Worm (Caenorhabditis elegans): ENCODE results near the gene F23H12.3.
"Not testable (repeated sequence)": the region's sequence is repeated elsewhere in the genome, so short reads cannot be mapped to it uniquely, and the experiment has no call there.

The F23H12.3 gene

DNA sequence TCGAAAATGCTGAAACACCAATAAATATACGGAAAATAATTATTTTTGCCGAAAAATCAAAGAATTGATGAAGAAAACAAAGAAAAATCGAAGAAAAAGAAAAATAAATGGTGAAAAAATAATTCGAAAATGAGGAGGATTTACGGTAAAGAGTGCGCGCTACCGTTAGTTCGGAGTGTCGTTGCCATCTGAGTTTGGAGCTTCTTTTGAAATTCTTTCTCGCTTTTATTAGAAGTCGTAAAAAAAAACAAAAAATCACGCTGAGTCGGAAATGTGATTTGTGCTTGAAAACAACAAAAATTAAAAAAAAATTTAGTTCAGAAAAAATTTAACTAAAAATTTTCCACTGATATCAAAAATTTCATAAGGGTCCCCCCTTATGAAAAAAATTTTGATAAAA lies 29.3 kb downstream of the F23H12.3 start, which contains the start of gene F23H12.10:
Gene F23H12.10 (minus strand): TSS at position 12 of the 400 bp plus-strand sequence.
- TF ChIP-seq fos-1, lin-39, ztf-11 (tag; optimal IDR thresholded peaks at IDR 0.05): not testable (repeated sequence)

DNA sequence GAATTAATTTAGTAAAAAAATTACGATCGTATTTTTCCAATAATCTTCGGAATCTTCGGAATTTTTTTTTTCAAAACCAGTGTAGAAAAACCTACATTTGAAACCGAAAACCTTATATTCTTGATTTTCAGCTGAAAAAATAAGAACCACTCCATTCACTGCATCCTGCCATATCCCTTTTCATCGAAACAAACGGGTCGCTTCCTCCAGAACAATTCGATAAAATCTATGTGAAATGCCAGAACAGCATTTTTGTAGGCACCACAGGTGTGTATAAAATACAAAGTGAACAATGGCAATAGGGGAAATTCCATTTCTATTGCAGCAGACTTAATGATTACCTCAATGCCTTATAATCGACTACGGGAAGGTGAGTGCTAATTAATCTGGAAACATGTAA lies 32.3 kb downstream of the F23H12.3 start, which contains the start of gene K01D12.1:
Gene K01D12.1 (plus strand): TSS at position 301 of the 400 bp plus-strand sequence.
- TF ChIP-seq nfya-1 (tag; optimal IDR thresholded peaks at IDR 0.05; ENCODE audit: insufficient read depth) (no peak), fkh-10 (GFP tag; optimal IDR thresholded peaks at IDR 0.05) (no peak), egl-27 (tag; optimal IDR thresholded peaks at IDR 0.05) (no peak)

DNA sequence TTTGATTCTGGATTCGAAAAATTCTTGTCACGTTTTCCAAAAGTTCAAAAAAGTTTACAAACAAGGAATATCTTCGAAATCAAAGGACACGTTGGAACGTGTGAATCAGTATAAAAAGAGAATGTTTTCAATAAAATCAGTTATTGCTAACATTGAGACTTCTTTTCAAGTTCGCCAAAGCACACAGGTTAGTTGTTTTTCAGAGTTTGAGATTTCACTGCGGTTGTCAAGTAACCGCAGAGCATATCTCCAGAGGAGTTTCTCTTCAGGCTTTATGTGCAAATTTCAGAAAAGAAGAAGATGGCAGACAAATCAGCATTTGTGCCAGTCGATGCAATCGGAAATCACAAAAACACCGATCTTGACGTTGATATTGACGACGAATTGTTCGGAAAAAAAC lies 41.2 kb downstream of the F23H12.3 start, which contains the start of gene K01D12.15:
Gene K01D12.15 (plus strand): TSS at position 301 of the 400 bp plus-strand sequence.
- TF ChIP-seq daf-12 (tag; optimal IDR thresholded peaks at IDR 0.05): no peak
- TF ChIP-seq fkh-2 (tag; optimal IDR thresholded peaks at IDR 0.05): no peak
- no peak for TF ChIP-seq pha-4 (tag; optimal IDR thresholded peaks at IDR 0.05)

DNA sequence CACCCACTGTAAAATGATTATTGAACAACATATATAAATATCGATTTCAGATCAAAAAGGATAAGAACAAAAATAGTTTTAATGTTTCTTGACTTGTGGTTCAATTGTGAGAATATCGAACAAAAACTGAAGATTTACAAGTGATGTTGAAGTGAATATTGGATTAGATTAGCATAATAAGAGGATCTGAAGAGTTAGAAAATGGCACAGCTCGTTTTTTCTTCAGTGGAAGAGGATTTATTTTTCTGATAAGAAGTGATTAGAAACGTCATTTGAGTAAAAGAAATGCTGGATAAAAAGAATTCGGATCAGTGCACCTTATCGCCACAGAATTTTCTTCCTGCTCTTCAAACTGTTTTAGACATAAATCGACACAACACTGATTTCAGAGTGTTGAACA lies 50.8 kb downstream of the F23H12.3 start, which contains the start of gene twk-14:
Gene twk-14 (minus strand): TSS at position 8 of the 400 bp plus-strand sequence.
- TF ChIP-seq unc-39 (tag; optimal IDR thresholded peaks at IDR 0.05) (no peak), nhr-67 (tag; optimal IDR thresholded peaks at IDR 0.05) (no peak), tbx-2 (tag; optimal IDR thresholded peaks at IDR 0.05) (no peak), nhr-237 (tag; optimal IDR thresholded peaks at IDR 0.05) (no peak), elt-3 (tag; optimal IDR thresholded peaks at IDR 0.05) (no peak), nhr-25 (tag; optimal IDR thresholded peaks at IDR 0.05) (no peak), mdl-1 (tag; optimal IDR thresholded peaks at IDR 0.05) (no peak), fkh-2 (tag; optimal IDR thresholded peaks at IDR 0.05) (no peak), snpc-4 (tag; optimal IDR thresholded peaks at IDR 0.05) (no peak)

DNA sequence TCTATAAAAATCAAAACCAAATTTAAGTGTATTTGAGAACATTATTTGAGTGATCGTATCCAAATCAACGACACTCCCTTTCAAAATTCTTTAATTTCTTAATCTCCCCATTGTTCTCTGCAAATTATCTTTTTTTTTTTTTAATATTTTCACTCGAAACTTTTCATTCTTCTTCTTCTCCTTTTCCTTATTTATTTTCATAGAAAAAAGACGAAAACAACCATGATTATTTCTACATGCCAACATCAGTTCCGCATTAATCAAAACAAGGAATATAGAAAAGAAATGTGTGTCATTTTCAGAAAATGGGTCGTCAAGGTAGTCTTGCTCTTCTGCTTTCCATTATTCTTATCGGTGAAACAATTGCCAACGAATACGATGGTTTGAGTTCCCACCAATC lies 52.6 kb downstream of the F23H12.3 start, which contains the start of gene K01D12.5:
Gene K01D12.5 (plus strand): TSS at position 301 of the 400 bp plus-strand sequence.
- TF ChIP-seq ceh-28 (tag; optimal IDR thresholded peaks at IDR 0.05): no peak
- no peak for TF ChIP-seq eor-1 (tag; optimal IDR thresholded peaks at IDR 0.05)
- TF ChIP-seq elt-3 (tag; optimal IDR thresholded peaks at IDR 0.05): no peak
- TF ChIP-seq tbx-2 (tag; optimal IDR thresholded peaks at IDR 0.05): no peak

All from whole organism, L3 larva.